Fruit fly (Drosophila melanogaster) whole organism, embryonic: ENCODE results near the gene CG16972.
A peak's percentile ranks its signal among the peaks of the same experiment; 100 is the strongest.

Experiments
- Abd-B ChIP-seq: fragments of 200-800 bp; sonication (Bioruptor generic); optimal IDR thresholded peaks from 2 replicates; lab custom pipeline; 2018; ENCODE audit warnings: missing biosample characterization, mild to moderate bottlenecking, missing genetic modification characterization, moderate library complexity
- Bgb ChIP-seq: fragments of 200-800 bp; sonication (Bioruptor generic); IDR thresholded peaks from 2 replicates; pipeline ENCODE4 v1.3.6; 2022; ENCODE audit warnings: missing biosample characterization, missing genetic modification characterization; ENCODE audit not compliant: partially characterized antibody
- CG10147 ChIP-seq: fragments of 200-800 bp; sonication (Bioruptor generic); optimal IDR thresholded peaks from 2 replicates; lab custom pipeline; 2019; ENCODE audit warnings: missing biosample characterization, mild to moderate bottlenecking, missing genetic modification characterization, moderate library complexity
- CG10959 ChIP-seq: fragments of 200-800 bp; sonication (Bioruptor generic); IDR thresholded peaks from 2 replicates; pipeline ENCODE4 v1.3.6; 2022; ENCODE audit warnings: missing biosample characterization, missing genetic modification characterization
- CG11093 ChIP-seq: fragments of 200-800 bp; sonication (Bioruptor generic); IDR thresholded peaks from 3 replicates; pipeline ENCODE4 v1.3.6; 2022; ENCODE audit warnings: missing biosample characterization, missing genetic modification characterization
- CG11695 ChIP-seq: fragments of 200-800 bp; sonication (Bioruptor generic); IDR thresholded peaks from 3 replicates; pipeline ENCODE4 v1.3.6; 2022; ENCODE audit warnings: missing biosample characterization, missing genetic modification characterization
- CG12071 ChIP-seq: fragments of 200-800 bp; sonication (Bioruptor generic); optimal IDR thresholded peaks from 3 replicates; lab custom pipeline; 2018; ENCODE audit warnings: missing biosample characterization, mild to moderate bottlenecking, missing genetic modification characterization
- CG12659 ChIP-seq: fragments of 200-800 bp; sonication (Bioruptor generic); optimal IDR thresholded peaks from 3 replicates; lab custom pipeline; 2017; ENCODE audit warnings: mild to moderate bottlenecking, missing biosample characterization, missing genetic modification reagents, missing genetic modification characterization
- CG13624 ChIP-seq: fragments of 200-800 bp; sonication (Bioruptor generic); optimal IDR thresholded peaks from 2 replicates; lab custom pipeline; 2016; ENCODE audit warnings: missing biosample characterization, missing genetic modification characterization
- CG13775 ChIP-seq: fragments of 200-800 bp; sonication (Bioruptor generic); optimal IDR thresholded peaks from 3 replicates; lab custom pipeline; 2017; ENCODE audit warnings: missing biosample characterization, mild to moderate bottlenecking, missing genetic modification characterization
- CG15514 ChIP-seq: fragments of 200-800 bp; sonication (Bioruptor generic); optimal IDR thresholded peaks from 3 replicates; lab custom pipeline; 2017; ENCODE audit warnings: missing biosample characterization, missing genetic modification characterization, mild to moderate bottlenecking, moderate library complexity, missing genetic modification reagents
- CG18619 ChIP-seq: fragments of 200-800 bp; sonication (Bioruptor generic); optimal IDR thresholded peaks from 3 replicates; lab custom pipeline; 2017; ENCODE audit warnings: missing biosample characterization, mild to moderate bottlenecking, missing genetic modification characterization
- CG2116 ChIP-seq: fragments of 200-800 bp; sonication (Bioruptor generic); optimal IDR thresholded peaks from 3 replicates; lab custom pipeline; 2018; ENCODE audit warnings: missing biosample characterization, mild to moderate bottlenecking, missing genetic modification characterization
- CG31388 ChIP-seq: fragments of 200-800 bp; sonication (Bioruptor generic); optimal IDR thresholded peaks from 2 replicates; lab custom pipeline; 2016; ENCODE audit warnings: missing biosample characterization, missing genetic modification characterization
- CG3163 ChIP-seq: fragments of 200-800 bp; sonication (Bioruptor generic); optimal IDR thresholded peaks from 3 replicates; lab custom pipeline; 2016; ENCODE audit warnings: missing biosample characterization, missing genetic modification characterization
- CG3847 ChIP-seq: fragments of 200-800 bp; sonication (Bioruptor generic); IDR thresholded peaks from 2 replicates; pipeline ENCODE4 v1.3.6; 2022; ENCODE audit warnings: missing biosample characterization, missing genetic modification characterization
- CG4707 ChIP-seq: fragments of 200-800 bp; sonication (Bioruptor generic); optimal IDR thresholded peaks from 2 replicates; lab custom pipeline; 2018; ENCODE audit warnings: missing biosample characterization, mild to moderate bottlenecking, missing genetic modification characterization, moderate library complexity
- CG6175 ChIP-seq: fragments of 200-800 bp; sonication (Bioruptor generic); IDR thresholded peaks from 3 replicates; pipeline ENCODE4 v1.3.6; 2022; ENCODE audit warnings: missing biosample characterization, missing genetic modification characterization
- CG6272 ChIP-seq: fragments of 200-800 bp; sonication (Bioruptor generic); IDR thresholded peaks from 2 replicates; pipeline ENCODE4 v1.3.6; 2022; ENCODE audit warnings: missing biosample characterization, missing genetic modification characterization
- CG6654 ChIP-seq: fragments of 200-800 bp; sonication (Bioruptor generic); optimal IDR thresholded peaks from 2 replicates; lab custom pipeline; 2017; ENCODE audit warnings: missing biosample characterization, mild to moderate bottlenecking, missing genetic modification characterization
- CG7357 ChIP-seq: fragments of 200-800 bp; sonication (Bioruptor generic); IDR thresholded peaks from 3 replicates; pipeline ENCODE4 v1.3.6; 2022; ENCODE audit warnings: missing biosample characterization, missing genetic modification characterization
- CG7556 ChIP-seq: fragments of 200-800 bp; sonication (Bioruptor generic); optimal IDR thresholded peaks from 2 replicates; lab custom pipeline; 2017; ENCODE audit warnings: missing biosample characterization, mild to moderate bottlenecking, missing genetic modification characterization
- Dbx ChIP-seq: fragments of 200-800 bp; sonication (Bioruptor generic); IDR thresholded peaks from 3 replicates; pipeline ENCODE4 v1.3.6; 2022; ENCODE audit warnings: missing biosample characterization, missing genetic modification characterization
- Dek ChIP-seq: fragments of 200-800 bp; sonication (Bioruptor generic); optimal IDR thresholded peaks from 3 replicates; lab custom pipeline; 2019; ENCODE audit warnings: missing biosample characterization, mild to moderate bottlenecking, missing genetic modification characterization, moderate library complexity
- Dfd ChIP-seq, 2 experiments: fragments of >200 bp; optimal IDR thresholded peaks; 2 replicates each; lab custom pipeline; 2017; ENCODE audit warnings: missing biosample characterization in 2 of 2, missing genetic modification characterization in 2 of 2
- Dll ChIP-seq: fragments of 200-800 bp; sonication (Bioruptor generic); IDR thresholded peaks from 4 replicates; pipeline ENCODE4 v1.3.6; 2022; ENCODE audit warnings: missing biosample characterization, missing genetic modification characterization; ENCODE audit not compliant: partially characterized antibody
- Fer2 ChIP-seq: fragments of 200-800 bp; sonication (Bioruptor generic); optimal IDR thresholded peaks from 2 replicates; lab custom pipeline; 2018; ENCODE audit warnings: missing biosample characterization, mild to moderate bottlenecking, missing genetic modification characterization, moderate library complexity
- GATAe ChIP-seq: fragments of 200-800 bp; sonication (Bioruptor generic); conservative IDR thresholded peaks from 2 replicates; pipeline ENCODE4 v1.3.6; 2022; ENCODE audit warnings: missing biosample characterization, missing genetic modification characterization
- NC2α ChIP-seq: fragments of 200-800 bp; sonication (Bioruptor generic); optimal IDR thresholded peaks from 2 replicates; lab custom pipeline; 2016; ENCODE audit warnings: missing biosample characterization, missing genetic modification characterization
- NfI ChIP-seq: fragments of 200-800 bp; sonication (Bioruptor generic); optimal IDR thresholded peaks from 3 replicates; lab custom pipeline; 2018; ENCODE audit warnings: missing biosample characterization, mild to moderate bottlenecking, missing genetic modification characterization, moderate library complexity
- Spps ChIP-seq: fragments of 200-800 bp; sonication (Bioruptor generic); optimal IDR thresholded peaks from 2 replicates; lab custom pipeline; 2018; ENCODE audit warnings: missing biosample characterization, mild to moderate bottlenecking, missing genetic modification characterization
- ab ChIP-seq: fragments of 200-800 bp; sonication (Bioruptor generic); optimal IDR thresholded peaks from 2 replicates; lab custom pipeline; 2016; ENCODE audit warnings: missing biosample characterization, missing genetic modification characterization
- ase ChIP-seq: fragments of 200-800 bp; sonication (Bioruptor generic); IDR thresholded peaks from 3 replicates; pipeline ENCODE4 v1.3.6; 2022; ENCODE audit warnings: missing biosample characterization, missing genetic modification characterization
- bowl ChIP-seq: fragments of 200-800 bp; sonication (Bioruptor generic); IDR thresholded peaks from 2 replicates; pipeline ENCODE4 v1.3.6; 2022; ENCODE audit warnings: missing biosample characterization, missing genetic modification characterization
- btn ChIP-seq: fragments of 200-800 bp; sonication (Bioruptor generic); optimal IDR thresholded peaks from 2 replicates; lab custom pipeline; 2016; ENCODE audit warnings: missing biosample characterization, missing genetic modification characterization
- dan ChIP-seq: fragments of 200-800 bp; sonication (Bioruptor generic); IDR thresholded peaks from 2 replicates; pipeline ENCODE4 v1.3.6; 2022; ENCODE audit warnings: missing biosample characterization, missing genetic modification characterization
- fd64A ChIP-seq: fragments of 200-800 bp; sonication (Bioruptor generic); optimal IDR thresholded peaks from 3 replicates; lab custom pipeline; 2018; ENCODE audit warnings: missing biosample characterization, mild to moderate bottlenecking, missing genetic modification characterization
- her ChIP-seq: fragments of 200-800 bp; sonication (Bioruptor generic); optimal IDR thresholded peaks from 2 replicates; lab custom pipeline; 2016; ENCODE audit warnings: missing biosample characterization, missing genetic modification characterization
- insv ChIP-seq, 2 experiments: fragments of 200-800 bp; sonication (Bioruptor generic); optimal IDR thresholded peaks; 3 replicates each; lab custom pipeline; 2016 to 2018; ENCODE audit warnings: missing biosample characterization in 2 of 2, missing genetic modification characterization in 2 of 2
- kah ChIP-seq: fragments of 200-800 bp; sonication (Bioruptor generic); optimal IDR thresholded peaks from 2 replicates; lab custom pipeline; 2018; ENCODE audit warnings: missing biosample characterization, mild to moderate bottlenecking, missing genetic modification characterization
- lab ChIP-seq: fragments of 200-800 bp; sonication (Bioruptor generic); optimal IDR thresholded peaks from 3 replicates; lab custom pipeline; 2017; ENCODE audit warnings: missing biosample characterization, missing genetic modification characterization, mild to moderate bottlenecking, moderate library complexity, missing genetic modification reagents
- mam ChIP-seq: fragments of 200-800 bp; sonication (Bioruptor generic); optimal IDR thresholded peaks from 3 replicates; lab custom pipeline; 2016; ENCODE audit warnings: missing biosample characterization, missing genetic modification characterization
- pnt ChIP-seq: fragments of 200-800 bp; sonication (Bioruptor generic); optimal IDR thresholded peaks from 3 replicates; lab custom pipeline; 2016; ENCODE audit warnings: missing biosample characterization, missing genetic modification characterization
- pzg ChIP-seq: fragments of 200-800 bp; sonication (Bioruptor generic); optimal IDR thresholded peaks from 3 replicates; lab custom pipeline; 2018; ENCODE audit warnings: missing biosample characterization, mild to moderate bottlenecking, missing genetic modification characterization, moderate library complexity
- salm ChIP-seq: fragments of 200-800 bp; sonication (Bioruptor generic); optimal IDR thresholded peaks from 2 replicates; lab custom pipeline; 2018; ENCODE audit warnings: missing biosample characterization, mild to moderate bottlenecking, missing genetic modification characterization
- sens ChIP-seq: fragments of 200-800 bp; sonication (Bioruptor generic); peaks from one replicate; lab custom pipeline; 2016; ENCODE audit warnings: missing biosample characterization, missing genetic modification characterization
- slp2 ChIP-seq: fragments of 200-800 bp; sonication (Bioruptor generic); optimal IDR thresholded peaks from 2 replicates; lab custom pipeline; 2016; ENCODE audit warnings: missing biosample characterization, missing genetic modification characterization
- stc ChIP-seq: fragments of 200-800 bp; sonication (Bioruptor generic); IDR thresholded peaks from 2 replicates; pipeline ENCODE4 v1.3.6; 2022; ENCODE audit warnings: missing biosample characterization, missing genetic modification characterization
- stwl ChIP-seq: fragments of 200-800 bp; sonication (Bioruptor generic); optimal IDR thresholded peaks from 3 replicates; lab custom pipeline; 2018; ENCODE audit warnings: missing biosample characterization, mild to moderate bottlenecking, missing genetic modification characterization, moderate library complexity
- tll ChIP-seq, 2 experiments: fragments of 200-800 bp in 1 of 2; fragments of >200 bp in 1 of 2; sonication (Bioruptor generic) in 1 of 2; optimal IDR thresholded peaks; 2 replicates each; lab custom pipeline; 2017 to 2019; ENCODE audit warnings: missing biosample characterization in 2 of 2, missing genetic modification characterization in 2 of 2, mild to moderate bottlenecking in 1 of 2, moderate library complexity in 1 of 2
- toy ChIP-seq: fragments of 200-800 bp; sonication (Bioruptor generic); IDR thresholded peaks from 2 replicates; pipeline ENCODE4 v1.3.6; 2022; ENCODE audit warnings: missing biosample characterization, missing genetic modification characterization
- trh ChIP-seq: fragments of 200-800 bp; sonication (Bioruptor generic); optimal IDR thresholded peaks from 2 replicates; lab custom pipeline; 2016; ENCODE audit warnings: missing biosample characterization, missing genetic modification characterization

Gene CG16972

DNA sequence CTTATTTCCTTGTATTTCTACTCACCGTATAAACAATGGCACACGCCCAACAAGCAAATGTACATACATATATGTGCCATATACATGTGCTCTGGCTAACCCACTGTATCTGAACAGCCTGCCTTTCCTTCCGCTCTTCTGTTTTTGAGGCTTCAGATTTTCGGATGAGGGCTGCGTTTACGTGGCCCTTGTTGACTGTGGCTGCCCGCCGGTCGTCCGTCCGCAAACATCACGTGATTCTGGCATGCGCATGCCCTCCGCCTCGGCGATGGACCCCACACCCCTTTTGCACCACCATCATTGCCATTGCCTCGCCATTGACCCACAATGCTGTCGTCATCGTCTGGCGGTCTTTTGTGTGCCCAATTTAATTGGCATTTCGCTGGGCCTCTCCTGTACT lies 2.2 kb upstream of the CG16972 start (continued):
- peak; percentile 17 for TF ChIP-seq lab (GFP tag; lab: Kevin White, UChicago)
- TF ChIP-seq Abd-B (GFP tag; lab: Kevin White, UChicago): no peak
- TF ChIP-seq CG10147: peak; percentile 3
- no peak for TF ChIP-seq CG10959 (GFP tag; lab: Robert Waterston, UW)
- TF ChIP-seq pnt (GFP tag; lab: Kevin White, UChicago): no peak
- no peak for TF ChIP-seq stc (GFP tag; lab: Robert Waterston, UW)
- peak; percentile 3 for TF ChIP-seq pzg (GFP tag; lab: Kevin White, UChicago)
- TF ChIP-seq CG13775 (GFP tag; lab: Kevin White, UChicago): peak; percentile 31
- no peak for TF ChIP-seq Bgb
- TF ChIP-seq fd64A (GFP tag; lab: Kevin White, UChicago): peak; percentile 5
- no peak for TF ChIP-seq mam
- no peak for TF ChIP-seq ase (GFP tag; lab: Robert Waterston, UW)
- peak; percentile 19 for TF ChIP-seq NfI (GFP tag; lab: Kevin White, UChicago)
- peak in 1 of 2 experiments; percentile 64 for TF ChIP-seq tll (GFP tag; optimal IDR thresholded peaks at IDR 0.05; lab: Kevin White, UChicago)
- no peak for TF ChIP-seq btn
- no peak for TF ChIP-seq Dll (GFP tag; lab: Robert Waterston, UW)
- TF ChIP-seq Spps (tag; lab: Kevin White, UChicago): no peak
- no peak for TF ChIP-seq trh (GFP tag; lab: Kevin White, UChicago)
- TF ChIP-seq CG3847 (GFP tag; lab: Robert Waterston, UW): no peak
- no peak for TF ChIP-seq CG3163 (GFP tag; lab: Kevin White, UChicago)
- TF ChIP-seq CG12659 (GFP tag; lab: Kevin White, UChicago): peak; percentile 21
- no peak for TF ChIP-seq stwl (tag; lab: Kevin White, UChicago)
- 0 out of 2 replicates have a peak, but pooled peaks have one; percentile 24 for TF ChIP-seq bowl (GFP tag; lab: Robert Waterston, UW)
- no peak for TF ChIP-seq ab (GFP tag; lab: Kevin White, UChicago)
- TF ChIP-seq Dek (tag; lab: Kevin White, UChicago): no peak
- TF ChIP-seq NC2α (GFP tag; lab: Kevin White, UChicago): peak; percentile 17
- TF ChIP-seq dan (GFP tag; lab: Robert Waterston, UW): no peak
- TF ChIP-seq GATAe (GFP tag; lab: Robert Waterston, UW): no peak
- no peak for TF ChIP-seq insv (GFP tag; optimal IDR thresholded peaks at IDR 0.05; lab: Kevin White, UChicago)
- TF ChIP-seq Dfd (GFP tag; optimal IDR thresholded peaks at IDR 0.05; lab: Kevin White, UChicago): no peak
- TF ChIP-seq sens (GFP tag; lab: Kevin White, UChicago): peak; percentile 57
- no peak for TF ChIP-seq CG6175 (GFP tag; lab: Robert Waterston, UW)
- TF ChIP-seq CG7556 (GFP tag; lab: Kevin White, UChicago): no peak
- peak; percentile 52 for TF ChIP-seq CG15514 (GFP tag; lab: Kevin White, UChicago)
- TF ChIP-seq CG13624 (GFP tag; lab: Kevin White, UChicago): peak; percentile 23
- TF ChIP-seq kah (GFP tag; lab: Kevin White, UChicago): peak; percentile 26
- no peak for TF ChIP-seq CG31388 (GFP tag; lab: Kevin White, UChicago)
- no peak for TF ChIP-seq CG2116
- TF ChIP-seq Fer2 (tag; lab: Kevin White, UChicago): no peak
- TF ChIP-seq CG6272 (GFP tag; lab: Robert Waterston, UW): no peak
- TF ChIP-seq Dbx (GFP tag; lab: Robert Waterston, UW): peak; percentile 58; the same call in 1 of the 3 replicates
- TF ChIP-seq CG18619: peak; percentile 29
- TF ChIP-seq her (GFP tag; lab: Kevin White, UChicago): no peak
- TF ChIP-seq CG12071 (GFP tag; lab: Kevin White, UChicago): peak; percentile 61
- TF ChIP-seq salm: no peak
- TF ChIP-seq CG11093 (GFP tag; lab: Robert Waterston, UW): no peak
- no peak for TF ChIP-seq CG11695 (GFP tag; lab: Robert Waterston, UW)
- peak; percentile 55 for TF ChIP-seq CG4707 (GFP tag; lab: Kevin White, UChicago)
- TF ChIP-seq CG6654: no peak
- TF ChIP-seq slp2 (GFP tag; lab: Kevin White, UChicago): no peak
- no peak for TF ChIP-seq CG7357 (GFP tag; lab: Robert Waterston, UW)
- TF ChIP-seq toy: no peak
